Worm (Caenorhabditis elegans) whole organism, early embryonic: ENCODE measurements around the gene ruvb-1.
"Not testable (repeated sequence)": the region's sequence is repeated elsewhere in the genome, so short reads cannot be mapped to it uniquely, and the experiment has no call there.

Experiments
- B0310.2 ChIP-seq: sonication (generic microtip); optimal IDR thresholded peaks from 2 replicates; lab custom pipeline; 2016; ENCODE audit warnings: mild to moderate bottlenecking, missing genetic modification characterization, missing compliant biosample characterization
- F13C5.2 ChIP-seq: sonication (generic microtip); optimal IDR thresholded peaks from 2 replicates; lab custom pipeline; 2017; ENCODE audit warnings: mild to moderate bottlenecking, missing genetic modification characterization, inconsistent platforms, missing compliant biosample characterization
- aly-1 ChIP-seq: sonication (generic microtip); optimal IDR thresholded peaks from 2 replicates; lab custom pipeline; 2016; ENCODE audit warnings: missing genetic modification characterization, missing compliant biosample characterization
- ama-1 ChIP-seq: fragments of 150-350 bp; optimal IDR thresholded peaks from 2 replicates; lab custom pipeline; 2014
- ceh-13 ChIP-seq: fragments of 200-800 bp; sonication (Bioruptor generic); optimal IDR thresholded peaks from 2 replicates; lab custom pipeline; 2018; ENCODE audit warnings: mild to moderate bottlenecking, missing genetic modification characterization, missing compliant biosample characterization
- ceh-36 ChIP-seq: sonication (generic microtip); optimal IDR thresholded peaks from 2 replicates; lab custom pipeline; 2016; ENCODE audit warnings: missing genetic modification characterization, inconsistent platforms, missing compliant biosample characterization
- ets-7 ChIP-seq: sonication (generic microtip); optimal IDR thresholded peaks from 2 replicates; lab custom pipeline; 2016; ENCODE audit warnings: missing genotype, missing genetic modification characterization, missing compliant biosample characterization
- flt-1 ChIP-seq: fragments of 200-800 bp; sonication (Bioruptor generic); IDR thresholded peaks from 2 replicates; pipeline ENCODE4 v1.3.6; 2022; ENCODE audit warnings: missing genetic modification characterization, missing compliant biosample characterization
- hmbx-1 ChIP-seq: sonication (generic microtip); optimal IDR thresholded peaks from 2 replicates; lab custom pipeline; 2016; ENCODE audit warnings: mild to moderate bottlenecking, missing genetic modification characterization, missing compliant biosample characterization
- hmg-4 ChIP-seq: fragments of 200-800 bp; sonication (Bioruptor generic); optimal IDR thresholded peaks from 2 replicates; lab custom pipeline; 2018; ENCODE audit warnings: mild to moderate bottlenecking, missing genetic modification characterization, missing compliant biosample characterization
- hnd-1 ChIP-seq: sonication (generic microtip); optimal IDR thresholded peaks from 2 replicates; lab custom pipeline; 2016; ENCODE audit warnings: missing genetic modification characterization, missing compliant biosample characterization
- pes-1 ChIP-seq: fragments of 200-800 bp; sonication (Bioruptor generic); IDR thresholded peaks from 2 replicates; pipeline ENCODE4 v1.3.6; 2022; ENCODE audit warnings: missing genetic modification reagents, missing genetic modification characterization, missing compliant biosample characterization
- scrt-1 ChIP-seq: fragments of 200-800 bp; sonication (Bioruptor generic); IDR thresholded peaks from 2 replicates; pipeline ENCODE4 v1.3.6; 2022; ENCODE audit warnings: missing genetic modification characterization, missing compliant biosample characterization
- sea-1 ChIP-seq: fragments of 200-800 bp; sonication (Bioruptor generic); conservative IDR thresholded peaks from 2 replicates; pipeline ENCODE4 v1.3.6; 2022; ENCODE audit warnings: missing genetic modification characterization, missing compliant biosample characterization
- tbx-11 ChIP-seq: fragments of 200-800 bp; sonication (Bioruptor generic); IDR thresholded peaks from 2 replicates; pipeline ENCODE4 v1.3.6; 2022; ENCODE audit warnings: missing genetic modification characterization, missing compliant biosample characterization
- tbx-37 ChIP-seq: fragments of 200-800 bp; sonication (Bioruptor generic); conservative IDR thresholded peaks from 2 replicates; pipeline ENCODE4 v1.3.6; 2022; ENCODE audit warnings: missing genetic modification reagents, missing genetic modification characterization, missing compliant biosample characterization

ruvb-1 gene

ce11 chrV:10006374-10006773 lies 25.8 kb upstream of the ruvb-1 start:
- TF ChIP-seq B0310.2 (tag; lab: Kevin White, UChicago): no peak
- no peak for TF ChIP-seq hmbx-1 (tag; lab: Kevin White, UChicago)

- not testable (repeated sequence) for TF ChIP-seq tbx-11; hmg-4 (GFP tag; lab: Kevin White, UChicago); hnd-1 (tag; lab: Kevin White, UChicago)
Observed at ce11 chrV:10004048-10004761, 23.6 kb upstream of the ruvb-1 start, which contains the start of gene uda-1. uda-1 (plus strand) TSS chrV:10004755.

ce11 chrV:10003315-10003969 lies 22.8 kb upstream of the ruvb-1 start:
- TF ChIP-seq hnd-1 (tag; lab: Kevin White, UChicago): no peak
- no peak for TF ChIP-seq hmg-4 (GFP tag; lab: Kevin White, UChicago)
- TF ChIP-seq tbx-37 (GFP tag; lab: Robert Waterston, UW): no peak
- no peak for TF ChIP-seq sea-1 (GFP tag; lab: Robert Waterston, UW)
- no peak for TF ChIP-seq hmbx-1 (tag; lab: Kevin White, UChicago)
- no peak for TF ChIP-seq F13C5.2 (tag; lab: Kevin White, UChicago)

ce11 chrV:10002720-10003119 lies 22.1 kb upstream of the ruvb-1 start:
- no peak for TF ChIP-seq tbx-11

- TF ChIP-seq sea-1 (GFP tag; lab: Robert Waterston, UW): no peak
- no peak for TF ChIP-seq pes-1
- TF ChIP-seq scrt-1 (GFP tag; lab: Robert Waterston, UW): no peak
- TF ChIP-seq tbx-11: no peak
- no peak for TF ChIP-seq hmg-4 (GFP tag; lab: Kevin White, UChicago)
- no peak for TF ChIP-seq B0310.2 (tag; lab: Kevin White, UChicago)
- no peak for TF ChIP-seq flt-1
- no peak for TF ChIP-seq ceh-36 (tag; lab: Kevin White, UChicago)
Observed at ce11 chrV:10000760-10001159, 20.2 kb upstream of the ruvb-1 start, which contains the start of gene K08H10.10. K08H10.10 (plus strand) TSS chrV:10001060.

ce11 chrV:9995791-9996190 lies 15.2 kb upstream of the ruvb-1 start, which contains the start of gene K08H10.6:
K08H10.6 (minus strand) TSS chrV:9995891.
- TF ChIP-seq hmbx-1 (tag; lab: Kevin White, UChicago): no peak

- TF ChIP-seq hmg-4 (GFP tag; lab: Kevin White, UChicago) (no peak), ceh-36 (tag; lab: Kevin White, UChicago) (no peak), hnd-1 (tag; lab: Kevin White, UChicago) (no peak), sea-1 (GFP tag; lab: Robert Waterston, UW) (no peak), pes-1 (no peak), ets-7 (tag; lab: Kevin White, UChicago) (no peak), tbx-37 (GFP tag; lab: Robert Waterston, UW) (no peak), flt-1 (no peak), tbx-11 (no peak)
Observed at ce11 chrV:9991610-9992009, 11.0 kb upstream of the ruvb-1 start, which contains the start of the genes rde-1 and trpp-6. rde-1 (minus strand) TSS chrV:9991642. trpp-6 (plus strand) TSS chrV:9991895.

- TF ChIP-seq flt-1 (no peak), ama-1 (lab: Kevin White, UChicago) (no peak), B0310.2 (tag; lab: Kevin White, UChicago) (no peak), aly-1 (no peak), F13C5.2 (tag; lab: Kevin White, UChicago) (no peak)
Observed at ce11 chrV:9987688-9988087, 7.1 kb upstream of the ruvb-1 start, which contains the start of gene C27H6.8. C27H6.8 (minus strand) TSS chrV:9987788.

ce11 chrV:9986177-9986576 lies 5.6 kb upstream of the ruvb-1 start, which contains the start of gene rmd-2:
rmd-2 (minus strand) TSS chrV:9986277.
- TF ChIP-seq hnd-1 (tag; lab: Kevin White, UChicago): no peak
- no peak for TF ChIP-seq pes-1
- TF ChIP-seq tbx-37 (GFP tag; lab: Robert Waterston, UW): no peak
- TF ChIP-seq hmbx-1 (tag; lab: Kevin White, UChicago): no peak
- TF ChIP-seq ets-7 (tag; lab: Kevin White, UChicago): no peak
- TF ChIP-seq ceh-13 (GFP tag; lab: Kevin White, UChicago): no peak
- TF ChIP-seq aly-1: no peak
- TF ChIP-seq hmg-4 (GFP tag; lab: Kevin White, UChicago): no peak
- no peak for TF ChIP-seq ceh-36 (tag; lab: Kevin White, UChicago)
- no peak for TF ChIP-seq F13C5.2 (tag; lab: Kevin White, UChicago)
- no peak for TF ChIP-seq tbx-11
- TF ChIP-seq B0310.2 (tag; lab: Kevin White, UChicago): no peak
